Worm (Caenorhabditis elegans) whole organism, young adult: ENCODE measurements around the gene acdh-9.

ENCODE experiments used
- B0336.3 ChIP-seq: fragments of 200-800 bp; sonication (Bioruptor generic); IDR thresholded peaks from 2 replicates; pipeline ENCODE4 v1.3.6; 2022; ENCODE audit warnings: missing genetic modification characterization, missing compliant biosample characterization
- F10E7.11 ChIP-seq: sonication (generic microtip); optimal IDR thresholded peaks from 2 replicates; lab custom pipeline; 2017; ENCODE audit warnings: mild to moderate bottlenecking, missing genetic modification characterization, moderate library complexity, missing compliant biosample characterization
- F52B5.7 ChIP-seq: sonication (generic microtip); optimal IDR thresholded peaks from 2 replicates; lab custom pipeline; 2016; ENCODE audit warnings: mild to moderate bottlenecking, missing genetic modification characterization, missing compliant biosample characterization
- F57A8.1 ChIP-seq: fragments of 200-800 bp; sonication (Bioruptor generic); optimal IDR thresholded peaks from 2 replicates; lab custom pipeline; 2018; ENCODE audit warnings: mild to moderate bottlenecking, missing genetic modification characterization, moderate library complexity, missing compliant biosample characterization
- F57C9.4 ChIP-seq: sonication (generic microtip); optimal IDR thresholded peaks from 2 replicates; lab custom pipeline; 2017; ENCODE audit warnings: mild to moderate bottlenecking, missing genetic modification characterization, missing compliant biosample characterization
- T07F8.4 ChIP-seq: sonication (generic microtip); optimal IDR thresholded peaks from 2 replicates; lab custom pipeline; 2016; ENCODE audit warnings: mild to moderate bottlenecking, missing genetic modification characterization, moderate library complexity, missing compliant biosample characterization
- Y95B8A.8 ChIP-seq: fragments of 200-800 bp; sonication (Bioruptor generic); IDR thresholded peaks from 2 replicates; pipeline ENCODE4 v1.3.6; 2022; ENCODE audit warnings: missing genetic modification reagents, missing genetic modification characterization, missing compliant biosample characterization
- ZK185.1 ChIP-seq: sonication (generic microtip); optimal IDR thresholded peaks from 2 replicates; lab custom pipeline; 2016; ENCODE audit warnings: mild to moderate bottlenecking, missing genetic modification characterization, missing compliant biosample characterization; ENCODE audit not compliant: poor library complexity, severe bottlenecking
- aptf-2 ChIP-seq: fragments of 200-800 bp; sonication (Bioruptor generic); conservative IDR thresholded peaks from 2 replicates; pipeline ENCODE4 v1.3.6; 2022; ENCODE audit warnings: missing genetic modification reagents, missing genetic modification characterization, missing compliant biosample characterization
- athp-1 ChIP-seq: sonication (generic microtip); optimal IDR thresholded peaks from 2 replicates; lab custom pipeline; 2017; ENCODE audit warnings: mild to moderate bottlenecking, missing genetic modification characterization, missing compliant biosample characterization
- bed-1 ChIP-seq: fragments of 200-800 bp; sonication (Bioruptor generic); IDR thresholded peaks from 2 replicates; pipeline ENCODE4 v1.3.6; 2022; ENCODE audit warnings: missing genetic modification reagents, missing genetic modification characterization, missing compliant biosample characterization
- cebp-2 ChIP-seq: fragments of 200-800 bp; sonication (Bioruptor generic); IDR thresholded peaks from 2 replicates; pipeline ENCODE4 v1.3.6; 2022; ENCODE audit warnings: missing genetic modification characterization, missing compliant biosample characterization
- ceh-27 ChIP-seq: fragments of 200-800 bp; sonication (Bioruptor generic); optimal IDR thresholded peaks from 2 replicates; lab custom pipeline; 2018; ENCODE audit warnings: mild to moderate bottlenecking, missing genetic modification characterization, moderate library complexity, missing compliant biosample characterization
- ceh-58 ChIP-seq: fragments of 200-800 bp; sonication (Bioruptor generic); IDR thresholded peaks from 2 replicates; pipeline ENCODE4 v1.3.6; 2022; ENCODE audit warnings: missing genetic modification characterization, missing compliant biosample characterization
- ceh-79 ChIP-seq: sonication (generic microtip); optimal IDR thresholded peaks from 2 replicates; lab custom pipeline; 2017; ENCODE audit warnings: mild to moderate bottlenecking, missing genetic modification characterization, missing compliant biosample characterization
- dox-1 ChIP-seq: fragments of 200-800 bp; sonication (Bioruptor generic); IDR thresholded peaks from 2 replicates; pipeline ENCODE4 v1.3.6; 2022; ENCODE audit warnings: missing genetic modification reagents, missing genetic modification characterization, missing compliant biosample characterization
- dpl-1 ChIP-seq: fragments of 150-350 bp; optimal IDR thresholded peaks from 2 replicates; lab custom pipeline; 2014; ENCODE audit warnings: missing biosample characterization, missing genetic modification reagents, missing genetic modification characterization
- egl-18 ChIP-seq: fragments of 200-800 bp; sonication (Bioruptor generic); IDR thresholded peaks from 2 replicates; pipeline ENCODE4 v1.3.6; 2022; ENCODE audit warnings: missing genetic modification reagents, missing genetic modification characterization, missing compliant biosample characterization
- egrh-3 ChIP-seq: fragments of 200-800 bp; sonication (Bioruptor generic); IDR thresholded peaks from 2 replicates; pipeline ENCODE4 v1.3.6; 2022; ENCODE audit warnings: missing genetic modification reagents, missing genetic modification characterization, missing compliant biosample characterization
- hlh-12 ChIP-seq: sonication (generic microtip); optimal IDR thresholded peaks from 2 replicates; lab custom pipeline; 2016; ENCODE audit warnings: missing genetic modification characterization, missing compliant biosample characterization
- hmg-1.2 ChIP-seq: fragments of 200-800 bp; sonication (Bioruptor generic); IDR thresholded peaks from 2 replicates; pipeline ENCODE4 v1.3.6; 2022; ENCODE audit warnings: missing genetic modification reagents, missing genetic modification characterization, missing compliant biosample characterization
- hmg-20 ChIP-seq: fragments of 200-800 bp; sonication (Bioruptor generic); IDR thresholded peaks from 2 replicates; pipeline ENCODE4 v1.3.6; 2022; ENCODE audit warnings: missing genetic modification reagents, missing genetic modification characterization, missing compliant biosample characterization
- let-526 ChIP-seq: fragments of 200-800 bp; sonication (Bioruptor generic); IDR thresholded peaks from 2 replicates; pipeline ENCODE4 v1.3.6; 2022; ENCODE audit warnings: missing genetic modification reagents, missing genetic modification characterization, missing compliant biosample characterization
- lsy-27 ChIP-seq: sonication (generic microtip); optimal IDR thresholded peaks from 2 replicates; lab custom pipeline; 2017; ENCODE audit warnings: missing genetic modification characterization, mild to moderate bottlenecking, missing compliant biosample characterization, antibody characterized with exemption, missing genotype, borderline replicate concordance; ENCODE audit not compliant: insufficient read depth
- madf-6 ChIP-seq: fragments of 200-800 bp; sonication (Bioruptor generic); IDR thresholded peaks from 2 replicates; pipeline ENCODE4 v1.3.6; 2022; ENCODE audit warnings: missing genetic modification reagents, missing genetic modification characterization, missing compliant biosample characterization
- madf-8 ChIP-seq: fragments of 200-800 bp; sonication (Bioruptor generic); conservative IDR thresholded peaks from 2 replicates; pipeline ENCODE4 v1.3.6; 2022; ENCODE audit warnings: missing genetic modification reagents, missing genetic modification characterization, missing compliant biosample characterization
- mes-4 ChIP-seq: sonication (generic microtip); optimal IDR thresholded peaks from 2 replicates; lab custom pipeline; 2016; ENCODE audit warnings: missing genotype, missing genetic modification characterization, missing compliant biosample characterization
- nfya-1 ChIP-seq: sonication (generic microtip); optimal IDR thresholded peaks from 2 replicates; lab custom pipeline; 2017; ENCODE audit warnings: antibody characterized with exemption, missing compliant biosample characterization, missing genetic modification characterization, borderline replicate concordance; ENCODE audit not compliant: insufficient read depth
- nfyb-1 ChIP-seq: fragments of 200-800 bp; sonication (Bioruptor generic); IDR thresholded peaks from 2 replicates; pipeline ENCODE4 v1.3.6; 2022; ENCODE audit warnings: missing genetic modification reagents, missing genetic modification characterization, missing compliant biosample characterization
- nhr-120 ChIP-seq: fragments of 200-800 bp; sonication (Bioruptor generic); IDR thresholded peaks from 2 replicates; pipeline ENCODE4 v1.3.6; 2022; ENCODE audit warnings: missing genetic modification characterization, missing compliant biosample characterization
- pbrm-1 ChIP-seq: fragments of 200-800 bp; sonication (Bioruptor generic); IDR thresholded peaks from 2 replicates; pipeline ENCODE4 v1.3.6; 2022; ENCODE audit warnings: missing genetic modification reagents, missing genetic modification characterization, missing compliant biosample characterization
- rec-8 ChIP-seq, 2 experiments: sonication (generic microtip); optimal IDR thresholded peaks; 2 replicates each; lab custom pipeline; 2016; ENCODE audit warnings: mild to moderate bottlenecking in 2 of 2, missing genetic modification characterization in 2 of 2, missing genetic modification reagents in 2 of 2, missing genotype in 2 of 2, missing biosample characterization in 1 of 2, missing compliant biosample characterization in 1 of 2, moderate library complexity in 1 of 2
- sdz-38 ChIP-seq: sonication (generic microtip); optimal IDR thresholded peaks from 2 replicates; lab custom pipeline; 2016; ENCODE audit warnings: missing genotype, missing genetic modification characterization, missing compliant biosample characterization
- sea-2 ChIP-seq: fragments of 200-800 bp; sonication (Bioruptor generic); IDR thresholded peaks from 2 replicates; pipeline ENCODE4 v1.3.6; 2022; ENCODE audit warnings: missing genetic modification characterization, missing compliant biosample characterization
- snpc-3.4 ChIP-seq: sonication (generic microtip); optimal IDR thresholded peaks from 2 replicates; lab custom pipeline; 2017; ENCODE audit warnings: missing genetic modification characterization, mild to moderate bottlenecking, missing compliant biosample characterization, antibody characterized with exemption, moderate library complexity, missing genotype, missing genetic modification reagents
- unc-130 ChIP-seq: sonication (generic microtip); optimal IDR thresholded peaks from 2 replicates; lab custom pipeline; 2016; ENCODE audit warnings: missing genetic modification reagents, missing genetic modification characterization, missing compliant biosample characterization
- ztf-3 ChIP-seq: fragments of 200-800 bp; sonication (Bioruptor generic); optimal IDR thresholded peaks from 2 replicates; lab custom pipeline; 2018; ENCODE audit warnings: mild to moderate bottlenecking, missing genetic modification characterization, missing compliant biosample characterization
- ztf-6 ChIP-seq: fragments of 200-800 bp; sonication (Bioruptor generic); IDR thresholded peaks from 2 replicates; pipeline ENCODE4 v1.3.6; 2022; ENCODE audit warnings: missing genetic modification reagents, missing genetic modification characterization, missing compliant biosample characterization

acdh-9 gene

DNA sequence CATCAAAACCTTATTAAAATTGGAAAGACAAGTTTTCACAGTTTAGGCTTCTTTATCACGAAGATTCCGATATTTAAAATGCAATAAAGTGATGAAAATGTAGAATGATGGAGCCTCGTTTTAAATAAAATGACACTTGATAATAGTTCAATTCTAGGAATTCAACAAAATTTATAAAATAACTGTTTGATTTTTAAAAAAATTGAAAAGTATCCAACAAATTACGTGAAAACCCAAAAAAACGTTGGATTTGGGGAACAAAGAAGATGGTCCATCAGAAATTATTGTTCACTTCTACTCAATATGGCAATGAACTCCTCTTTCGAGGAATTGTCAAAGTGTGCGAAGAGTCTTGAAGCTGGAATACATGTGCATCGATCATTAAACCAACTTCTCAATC lies 4.4 kb downstream of the acdh-9 start, which contains the start of gene F28A10.4:
Gene F28A10.4 (plus strand): TSS at position 301 of the 400 bp plus-strand sequence.
- no peak for TF ChIP-seq nfyb-1 (GFP tag; lab: Robert Waterston, UW)
- TF ChIP-seq cebp-2, result no peak
- TF ChIP-seq unc-130 (GFP tag; lab: Kevin White, UChicago), result no peak
- no peak for TF ChIP-seq nhr-120 (GFP tag; lab: Robert Waterston, UW)
- no peak for TF ChIP-seq Y95B8A.8 (GFP tag; lab: Robert Waterston, UW)
- TF ChIP-seq sdz-38 (tag; lab: Kevin White, UChicago), result no peak
- no peak for TF ChIP-seq hmg-20 (GFP tag; lab: Robert Waterston, UW)
- TF ChIP-seq ceh-27 (GFP tag; lab: Kevin White, UChicago), result no peak
- TF ChIP-seq ZK185.1 (tag; lab: Kevin White, UChicago), result no peak

ce11 chrII:840131-840530 lies 8.3 kb downstream of the acdh-9 start, which contains the start of gene clc-33:
Gene clc-33, plus strand, starts transcription at chrII:840431.
- no peak for TF ChIP-seq athp-1 (tag; lab: Kevin White, UChicago)
- no peak for TF ChIP-seq madf-8 (GFP tag; lab: Robert Waterston, UW)
- no peak for TF ChIP-seq nfya-1 (tag; lab: Kevin White, UChicago)
- TF ChIP-seq ZK185.1 (tag; lab: Kevin White, UChicago), result no peak
- no peak for TF ChIP-seq lsy-27 (tag; lab: Kevin White, UChicago)
- TF ChIP-seq snpc-3.4 (tag; lab: Kevin White, UChicago), result no peak
- TF ChIP-seq aptf-2 (GFP tag; lab: Robert Waterston, UW), result no peak
- no peak for TF ChIP-seq F52B5.7 (tag; lab: Kevin White, UChicago)
- no peak for TF ChIP-seq T07F8.4 (tag; lab: Kevin White, UChicago)
- TF ChIP-seq mes-4, result no peak
- TF ChIP-seq ztf-6, result no peak
- TF ChIP-seq egrh-3 (GFP tag; lab: Robert Waterston, UW), result no peak
- no peak for TF ChIP-seq F57C9.4 (tag; lab: Kevin White, UChicago)
- no peak for TF ChIP-seq dpl-1
- no peak for TF ChIP-seq rec-8 (tag; optimal IDR thresholded peaks at IDR 0.05; lab: Kevin White, UChicago)
- TF ChIP-seq dox-1 (GFP tag; lab: Robert Waterston, UW), result no peak
- TF ChIP-seq ceh-79 (tag; lab: Kevin White, UChicago), result no peak

DNA sequence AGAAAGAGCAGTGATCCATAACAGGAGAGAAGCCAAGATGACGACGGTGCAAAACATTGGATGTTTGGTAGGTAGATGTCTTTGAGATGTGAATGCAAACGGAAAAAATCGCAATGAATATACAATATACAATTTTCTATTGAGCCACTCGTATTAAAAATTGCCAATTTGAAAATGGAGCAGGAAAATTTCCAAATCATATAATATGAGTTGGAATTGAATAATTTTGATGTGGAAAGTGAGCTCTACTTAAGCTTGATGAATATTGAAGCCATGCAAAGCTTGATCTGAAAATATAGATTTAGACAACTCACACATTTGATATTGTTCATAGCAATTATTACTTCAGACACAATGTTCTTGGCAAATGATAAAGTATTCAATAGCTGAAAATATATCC lies 10.0 kb downstream of the acdh-9 start, which contains the start of gene F28A10.8:
Gene F28A10.8 (minus strand): TSS at position 101 of the 400 bp plus-strand sequence.
- TF ChIP-seq hlh-12 (tag; lab: Kevin White, UChicago) (no peak), egl-18 (GFP tag; lab: Robert Waterston, UW) (no peak), F57A8.1 (GFP tag; lab: Kevin White, UChicago) (no peak), B0336.3 (GFP tag; lab: Robert Waterston, UW) (no peak), ZK185.1 (tag; lab: Kevin White, UChicago) (no peak), sea-2 (GFP tag; lab: Robert Waterston, UW) (no peak), bed-1 (GFP tag; lab: Robert Waterston, UW) (no peak), pbrm-1 (no peak), madf-6 (GFP tag; lab: Robert Waterston, UW) (no peak), sdz-38 (tag; lab: Kevin White, UChicago) (no peak)
- TF ChIP-seq, all 124 proteins: peak for 0

ce11 chrII:825521-825920 lies 22.9 kb downstream of the acdh-9 start, which contains the start of gene F28A10.1:
Gene F28A10.1, plus strand, starts transcription at chrII:825821.
- TF ChIP-seq ztf-6, result no peak
- no peak for TF ChIP-seq hmg-1.2 (GFP tag; lab: Robert Waterston, UW)
- no peak for TF ChIP-seq ceh-58 (GFP tag; lab: Robert Waterston, UW)
- no peak for TF ChIP-seq let-526 (GFP tag; lab: Robert Waterston, UW)
- no peak for TF ChIP-seq ztf-3 (GFP tag; lab: Kevin White, UChicago)
- TF ChIP-seq cebp-2, result no peak
- no peak for TF ChIP-seq F10E7.11 (tag; lab: Kevin White, UChicago)
